Fruit fly (Drosophila melanogaster) whole organism, embryonic: ENCODE measurements around the gene CG9550.

Experiments used
- Blimp-1 ChIP-seq: fragments of 200-800 bp; sonication (Bioruptor generic); optimal IDR thresholded peaks from 3 replicates; lab custom pipeline; 2018; ENCODE audit warnings: missing biosample characterization, missing genetic modification characterization, mild to moderate bottlenecking, moderate library complexity, missing genetic modification reagents
- CG11504 ChIP-seq: fragments of 200-800 bp; sonication (Bioruptor generic); optimal IDR thresholded peaks from 3 replicates; lab custom pipeline; 2019; ENCODE audit warnings: missing biosample characterization, mild to moderate bottlenecking, missing genetic modification characterization, moderate library complexity
- CG12155 ChIP-seq: fragments of 200-800 bp; sonication (Bioruptor generic); optimal IDR thresholded peaks from 3 replicates; lab custom pipeline; 2016; ENCODE audit warnings: missing biosample characterization, missing genetic modification characterization
- CG13424 ChIP-seq: fragments of 200-800 bp; sonication (Bioruptor generic); optimal IDR thresholded peaks from 2 replicates; lab custom pipeline; 2019; ENCODE audit warnings: missing biosample characterization, mild to moderate bottlenecking, missing genetic modification characterization, moderate library complexity
- CG1602 ChIP-seq: fragments of 200-800 bp; sonication (Bioruptor generic); optimal IDR thresholded peaks from 3 replicates; lab custom pipeline; 2016; ENCODE audit warnings: missing biosample characterization, missing genetic modification characterization
- CG1647 ChIP-seq: fragments of 200-800 bp; sonication (Bioruptor generic); optimal IDR thresholded peaks from 3 replicates; lab custom pipeline; 2016; ENCODE audit warnings: missing biosample characterization, missing genetic modification characterization
- CG16863 ChIP-seq: fragments of 200-800 bp; sonication (Bioruptor generic); optimal IDR thresholded peaks from 3 replicates; lab custom pipeline; 2016; ENCODE audit warnings: missing biosample characterization, missing genetic modification characterization
- CG17912 ChIP-seq: fragments of 200-800 bp; sonication (Bioruptor generic); optimal IDR thresholded peaks from 2 replicates; lab custom pipeline; 2018; ENCODE audit warnings: missing biosample characterization, mild to moderate bottlenecking, missing genetic modification characterization
- CG1792 ChIP-seq: fragments of 200-800 bp; sonication (Bioruptor generic); optimal IDR thresholded peaks from 2 replicates; lab custom pipeline; 2016; ENCODE audit warnings: missing biosample characterization, missing genetic modification characterization
- CG2116 ChIP-seq: fragments of 200-800 bp; sonication (Bioruptor generic); optimal IDR thresholded peaks from 3 replicates; lab custom pipeline; 2018; ENCODE audit warnings: missing biosample characterization, mild to moderate bottlenecking, missing genetic modification characterization
- CG2889 ChIP-seq: fragments of 200-800 bp; sonication (Bioruptor generic); IDR thresholded peaks from 3 replicates; pipeline ENCODE4 v1.3.6; 2022; ENCODE audit warnings: missing biosample characterization, missing genetic modification characterization
- CG32767 ChIP-seq: fragments of 200-800 bp; sonication (Bioruptor generic); IDR thresholded peaks from 2 replicates; pipeline ENCODE4 v1.3.6; 2022; ENCODE audit warnings: missing biosample characterization, missing genetic modification characterization
- CG3726 ChIP-seq: fragments of 200-800 bp; sonication (Bioruptor generic); IDR thresholded peaks from 3 replicates; pipeline ENCODE4, ENCODE4 v1.3.6; 2022; ENCODE audit warnings: missing biosample characterization, missing genetic modification characterization
- CG4360 ChIP-seq: fragments of 200-800 bp; sonication (Bioruptor generic); IDR thresholded peaks from 2 replicates; pipeline ENCODE4 v1.3.6; 2022; ENCODE audit warnings: missing biosample characterization, missing genetic modification characterization
- CG6272 ChIP-seq: fragments of 200-800 bp; sonication (Bioruptor generic); IDR thresholded peaks from 2 replicates; pipeline ENCODE4 v1.3.6; 2022; ENCODE audit warnings: missing biosample characterization, missing genetic modification characterization
- CG6689 ChIP-seq: fragments of 200-800 bp; sonication (Bioruptor generic); IDR thresholded peaks from 2 replicates; pipeline ENCODE4 v1.3.6; 2022; ENCODE audit warnings: missing biosample characterization, missing genetic modification characterization
- CG7745 ChIP-seq: fragments of 200-800 bp; sonication (Bioruptor generic); optimal IDR thresholded peaks from 2 replicates; lab custom pipeline; 2018; ENCODE audit warnings: missing biosample characterization, mild to moderate bottlenecking, missing genetic modification characterization, moderate library complexity
- CG7963 ChIP-seq: fragments of 200-800 bp; sonication (Bioruptor generic); IDR thresholded peaks from 3 replicates; pipeline ENCODE4 v1.3.6; 2022; ENCODE audit warnings: missing biosample characterization, missing genetic modification characterization; ENCODE audit not compliant: partially characterized antibody
- CG8388 ChIP-seq: fragments of 200-800 bp; sonication (Bioruptor generic); optimal IDR thresholded peaks from 2 replicates; lab custom pipeline; 2019; ENCODE audit warnings: missing biosample characterization, mild to moderate bottlenecking, missing genetic modification characterization, moderate library complexity
- CG8478 ChIP-seq: fragments of >200 bp; optimal IDR thresholded peaks from 2 replicates; lab custom pipeline; 2018
- Chrac-16 ChIP-seq: fragments of 200-800 bp; sonication (Bioruptor generic); optimal IDR thresholded peaks from 3 replicates; lab custom pipeline; 2016; ENCODE audit warnings: missing biosample characterization, missing genetic modification characterization
- Dfd ChIP-seq, 2 experiments: fragments of >200 bp; optimal IDR thresholded peaks; 2 replicates each; lab custom pipeline; 2017; ENCODE audit warnings: missing biosample characterization in 2 of 2, missing genetic modification characterization in 2 of 2
- Fer3 ChIP-seq: fragments of 200-800 bp; sonication (Bioruptor generic); optimal IDR thresholded peaks from 2 replicates; lab custom pipeline; 2018; ENCODE audit warnings: missing biosample characterization, mild to moderate bottlenecking, missing genetic modification characterization, moderate library complexity
- Mrtf ChIP-seq: fragments of 200-800 bp; sonication (Bioruptor generic); IDR thresholded peaks from 3 replicates; pipeline ENCODE4 v1.3.6; 2022; ENCODE audit warnings: missing biosample characterization, missing genetic modification characterization
- NC2β ChIP-seq: fragments of 200-800 bp; sonication (Bioruptor generic); optimal IDR thresholded peaks from 2 replicates; lab custom pipeline; 2016; ENCODE audit warnings: missing biosample characterization, missing genetic modification characterization
- NFAT ChIP-seq: fragments of 200-800 bp; sonication (Bioruptor generic); IDR thresholded peaks from 2 replicates; pipeline ENCODE4 v1.3.6; 2022; ENCODE audit warnings: missing biosample characterization, missing genetic modification characterization
- Oli ChIP-seq: fragments of 200-800 bp; sonication (Bioruptor generic); optimal IDR thresholded peaks from 2 replicates; lab custom pipeline; 2018; ENCODE audit warnings: missing biosample characterization, mild to moderate bottlenecking, missing genetic modification characterization, moderate library complexity
- Opbp ChIP-seq: fragments of 200-800 bp; sonication (Bioruptor generic); IDR thresholded peaks from 3 replicates; pipeline ENCODE4 v1.3.6; 2022; ENCODE audit warnings: missing biosample characterization, missing genetic modification characterization; ENCODE audit not compliant: partially characterized antibody
- PHDP ChIP-seq: fragments of 200-800 bp; sonication (Bioruptor generic); optimal IDR thresholded peaks from 3 replicates; lab custom pipeline; 2018; ENCODE audit warnings: missing biosample characterization, mild to moderate bottlenecking, missing genetic modification characterization, moderate library complexity
- Six4 ChIP-seq: fragments of 200-800 bp; sonication (Bioruptor generic); optimal IDR thresholded peaks from 2 replicates; lab custom pipeline; 2016; ENCODE audit warnings: missing biosample characterization, missing genetic modification characterization
- Spps ChIP-seq: fragments of 200-800 bp; sonication (Bioruptor generic); optimal IDR thresholded peaks from 2 replicates; lab custom pipeline; 2018; ENCODE audit warnings: missing biosample characterization, mild to moderate bottlenecking, missing genetic modification characterization
- Ssrp ChIP-seq: fragments of 200-800 bp; sonication (Bioruptor generic); optimal IDR thresholded peaks from 2 replicates; lab custom pipeline; 2018; ENCODE audit warnings: missing biosample characterization, mild to moderate bottlenecking, missing genetic modification characterization, moderate library complexity
- Tbp ChIP-seq: fragments of >200 bp; optimal IDR thresholded peaks from 2 replicates; lab custom pipeline; 2018; ENCODE audit warnings: missing biosample characterization, missing genetic modification characterization
- amos ChIP-seq: fragments of 200-800 bp; sonication (Bioruptor generic); IDR thresholded peaks from 2 replicates; pipeline ENCODE4 v1.3.6; 2022; ENCODE audit warnings: missing biosample characterization, missing genetic modification characterization; ENCODE audit not compliant: partially characterized antibody
- aop ChIP-seq: fragments of 200-800 bp; sonication (Bioruptor generic); IDR thresholded peaks from 2 replicates; pipeline ENCODE4 v1.3.6; 2022; ENCODE audit warnings: missing biosample characterization, missing genetic modification characterization
- ap ChIP-seq: fragments of 200-800 bp; sonication (Bioruptor generic); IDR thresholded peaks from 2 replicates; pipeline ENCODE4 v1.3.6; 2022; ENCODE audit warnings: missing biosample characterization, missing genetic modification characterization
- bcd ChIP-seq: fragments of 200-800 bp; sonication (Bioruptor generic); optimal IDR thresholded peaks from 2 replicates; lab custom pipeline; 2017; ENCODE audit warnings: missing biosample characterization, mild to moderate bottlenecking, missing genetic modification characterization
- caup ChIP-seq: fragments of 200-800 bp; sonication (Bioruptor generic); optimal IDR thresholded peaks from 3 replicates; lab custom pipeline; 2017; ENCODE audit warnings: missing biosample characterization, mild to moderate bottlenecking, missing genetic modification characterization, moderate library complexity; ENCODE audit not compliant: severe bottlenecking
- dm ChIP-seq: fragments of 200-800 bp; sonication (Bioruptor generic); optimal IDR thresholded peaks from 3 replicates; lab custom pipeline; 2016; ENCODE audit warnings: missing biosample characterization, missing genetic modification characterization
- ems ChIP-seq: fragments of 200-800 bp; sonication (Bioruptor generic); optimal IDR thresholded peaks from 3 replicates; lab custom pipeline; 2016; ENCODE audit warnings: missing biosample characterization, missing genetic modification characterization
- exex ChIP-seq: fragments of 200-800 bp; sonication (Bioruptor generic); optimal IDR thresholded peaks from 4 replicates; lab custom pipeline; 2018; ENCODE audit warnings: missing biosample characterization, mild to moderate bottlenecking, missing genetic modification characterization, moderate library complexity
- gsb ChIP-seq: fragments of 200-800 bp; sonication (Bioruptor generic); IDR thresholded peaks from 2 replicates; pipeline ENCODE4 v1.3.6; 2022; ENCODE audit warnings: missing biosample characterization, missing genetic modification characterization
- inv ChIP-seq: fragments of 200-800 bp; sonication (Bioruptor generic); IDR thresholded peaks from 2 replicates; pipeline ENCODE4 v1.3.6; 2022; ENCODE audit warnings: missing biosample characterization, missing genetic modification characterization; ENCODE audit not compliant: partially characterized antibody
- lab ChIP-seq: fragments of 200-800 bp; sonication (Bioruptor generic); optimal IDR thresholded peaks from 3 replicates; lab custom pipeline; 2017; ENCODE audit warnings: missing biosample characterization, missing genetic modification characterization, mild to moderate bottlenecking, moderate library complexity, missing genetic modification reagents
- lov ChIP-seq, 2 experiments: fragments of 200-800 bp in 1 of 2; fragments of >200 bp in 1 of 2; sonication (Bioruptor generic) in 1 of 2; IDR thresholded peaks in 1 of 2; optimal IDR thresholded peaks in 1 of 2; 2 replicates in 1 of 2; 3 replicates in 1 of 2; pipeline versions ENCODE4 v1.3.6 to Lab custom; 2017 to 2022; ENCODE audit warnings: missing biosample characterization in 1 of 2, missing genetic modification characterization in 1 of 2
- schlank ChIP-seq: fragments of 200-800 bp; sonication (Bioruptor generic); optimal IDR thresholded peaks from 2 replicates; lab custom pipeline; 2018; ENCODE audit warnings: missing biosample characterization, mild to moderate bottlenecking, missing genetic modification characterization
- sna ChIP-seq: fragments of 200-800 bp; sonication (Bioruptor generic); IDR thresholded peaks from 2 replicates; pipeline ENCODE4 v1.3.6; 2022; ENCODE audit warnings: missing biosample characterization, missing genetic modification characterization; ENCODE audit not compliant: partially characterized antibody
- stc ChIP-seq: fragments of 200-800 bp; sonication (Bioruptor generic); IDR thresholded peaks from 2 replicates; pipeline ENCODE4 v1.3.6; 2022; ENCODE audit warnings: missing biosample characterization, missing genetic modification characterization
- zen2 ChIP-seq: fragments of 200-800 bp; sonication (Bioruptor generic); IDR thresholded peaks from 3 replicates; pipeline ENCODE4 v1.3.6; 2022; ENCODE audit warnings: missing biosample characterization, missing genetic modification characterization; ENCODE audit not compliant: partially characterized antibody
- zf30C ChIP-seq: fragments of 200-800 bp; sonication (Bioruptor generic); optimal IDR thresholded peaks from 3 replicates; lab custom pipeline; 2018; ENCODE audit warnings: missing biosample characterization, mild to moderate bottlenecking, missing genetic modification characterization
- zfh2 ChIP-seq: fragments of 200-800 bp; sonication (Bioruptor generic); optimal IDR thresholded peaks from 2 replicates; lab custom pipeline; 2016; ENCODE audit warnings: missing biosample characterization, missing genetic modification characterization

Gene CG9550

DNA sequence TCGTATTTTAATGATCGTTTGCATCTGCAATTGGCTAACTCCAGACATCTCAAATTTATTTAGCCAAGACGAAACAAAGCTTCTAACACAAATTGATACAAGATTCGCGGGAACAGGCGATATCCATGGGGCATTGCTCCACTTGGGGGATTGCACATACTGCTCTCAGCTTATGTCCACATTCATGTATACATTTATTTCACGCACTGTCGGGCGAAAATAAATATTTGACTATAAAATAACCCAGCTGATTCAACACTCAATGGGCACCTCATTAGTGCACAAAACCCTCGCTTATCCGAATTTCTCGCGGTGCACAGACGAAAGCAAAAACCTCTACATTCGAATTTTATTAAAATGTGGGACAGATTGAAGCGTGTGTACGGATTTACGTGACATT is 35.4 kb upstream of the CG9550 start (continued):
- TF ChIP-seq Chrac-16 (GFP tag; lab: Kevin White, UChicago), result no peak
- no peak for TF ChIP-seq CG2889 (GFP tag; lab: Robert Waterston, UW)
- no peak for TF ChIP-seq CG8478 (lab: Kevin White, UChicago)
- TF ChIP-seq caup (GFP tag; lab: Kevin White, UChicago), result peak; percentile 7
- no peak for TF ChIP-seq CG12155 (GFP tag; lab: Kevin White, UChicago)
- no peak for TF ChIP-seq CG1647 (GFP tag; lab: Kevin White, UChicago)
- no peak for TF ChIP-seq NC2β (GFP tag; lab: Kevin White, UChicago)
- TF ChIP-seq lab (GFP tag; lab: Kevin White, UChicago), result peak; percentile 72
- peak; percentile 44 for TF ChIP-seq CG8388
- peak; percentile 46 for TF ChIP-seq CG11504 (tag; lab: Kevin White, UChicago)
- no peak for TF ChIP-seq ap (GFP tag; lab: Robert Waterston, UW)
- no peak for TF ChIP-seq CG6272 (GFP tag; lab: Robert Waterston, UW)
- no peak for TF ChIP-seq CG1792
- TF ChIP-seq Dfd (GFP tag; optimal IDR thresholded peaks at IDR 0.05; lab: Kevin White, UChicago), result no peak
- no peak for TF ChIP-seq Mrtf
- TF ChIP-seq dm (GFP tag; lab: Kevin White, UChicago), result no peak
- no peak for TF ChIP-seq amos
- TF ChIP-seq exex (tag; lab: Kevin White, UChicago), result no peak
- TF ChIP-seq CG2116, result no peak
- TF ChIP-seq CG32767 (GFP tag; lab: Robert Waterston, UW), result no peak
- peak; percentile 40; the same call in 1 of the 2 replicates for TF ChIP-seq CG4360
- no peak for TF ChIP-seq lov (optimal IDR thresholded peaks at IDR 0.05; lab: Kevin White, UChicago)
- no peak for TF ChIP-seq lov (GFP tag; IDR thresholded peaks at IDR 0.05; lab: Robert Waterston, UW)
- TF ChIP-seq NFAT (GFP tag; lab: Robert Waterston, UW), result no peak
- TF ChIP-seq zfh2 (GFP tag; lab: Kevin White, UChicago), result no peak
- TF ChIP-seq Oli, result no peak
- no peak for TF ChIP-seq Tbp (GFP tag; lab: Kevin White, UChicago)
- TF ChIP-seq sna (GFP tag; lab: Robert Waterston, UW), result no peak
- no peak for TF ChIP-seq Ssrp (tag; lab: Kevin White, UChicago)
- peak; percentile 48 for TF ChIP-seq CG13424 (tag; lab: Kevin White, UChicago)
- no peak for TF ChIP-seq inv (GFP tag; lab: Robert Waterston, UW)
- TF ChIP-seq Fer3 (tag; lab: Kevin White, UChicago), result peak; percentile 37
- peak; percentile 43; the same call in 1 of the 2 replicates for TF ChIP-seq stc (GFP tag; lab: Robert Waterston, UW)
- TF ChIP-seq gsb (GFP tag; lab: Robert Waterston, UW), result no peak
- TF ChIP-seq CG1602 (GFP tag; lab: Kevin White, UChicago), result no peak
- no peak for TF ChIP-seq aop (GFP tag; lab: Robert Waterston, UW)
- TF ChIP-seq PHDP (tag; lab: Kevin White, UChicago), result peak; percentile 61
- TF ChIP-seq Six4 (GFP tag; lab: Kevin White, UChicago), result no peak
- no peak for TF ChIP-seq zen2 (GFP tag; lab: Robert Waterston, UW)
- TF ChIP-seq CG16863 (GFP tag; lab: Kevin White, UChicago), result no peak
- no peak for TF ChIP-seq CG3726 (GFP tag; lab: Robert Waterston, UW)
- TF ChIP-seq CG7963 (GFP tag; lab: Robert Waterston, UW), result no peak
- TF ChIP-seq CG7745 (tag; lab: Kevin White, UChicago), result no peak
- TF ChIP-seq zf30C (GFP tag; lab: Kevin White, UChicago), result peak; percentile 18
- no peak for TF ChIP-seq CG17912 (GFP tag; lab: Kevin White, UChicago)
- TF ChIP-seq schlank (tag; lab: Kevin White, UChicago), result no peak
- TF ChIP-seq ems, result no peak
- TF ChIP-seq bcd (GFP tag; lab: Kevin White, UChicago), result no peak
- TF ChIP-seq Opbp, result no peak
- peak; percentile 27 for TF ChIP-seq Spps (tag; lab: Kevin White, UChicago)
- peak; percentile 52 for TF ChIP-seq Blimp-1 (GFP tag; lab: Kevin White, UChicago)
- no peak for TF ChIP-seq CG6689 (GFP tag; lab: Robert Waterston, UW)
